Worm (Caenorhabditis elegans) whole organism, early embryonic: ENCODE results near the gene nhr-135.

Experiments
- B0310.2 ChIP-seq: sonication (generic microtip); optimal IDR thresholded peaks from 2 replicates; lab custom pipeline; 2016; ENCODE audit warnings: mild to moderate bottlenecking, missing genetic modification characterization, missing compliant biosample characterization
- F13C5.2 ChIP-seq: sonication (generic microtip); optimal IDR thresholded peaks from 2 replicates; lab custom pipeline; 2017; ENCODE audit warnings: mild to moderate bottlenecking, missing genetic modification characterization, inconsistent platforms, missing compliant biosample characterization
- aly-1 ChIP-seq: sonication (generic microtip); optimal IDR thresholded peaks from 2 replicates; lab custom pipeline; 2016; ENCODE audit warnings: missing genetic modification characterization, missing compliant biosample characterization
- ama-1 ChIP-seq: fragments of 150-350 bp; optimal IDR thresholded peaks from 2 replicates; lab custom pipeline; 2014
- ceh-13 ChIP-seq: fragments of 200-800 bp; sonication (Bioruptor generic); optimal IDR thresholded peaks from 2 replicates; lab custom pipeline; 2018; ENCODE audit warnings: mild to moderate bottlenecking, missing genetic modification characterization, missing compliant biosample characterization
- ceh-36 ChIP-seq: sonication (generic microtip); optimal IDR thresholded peaks from 2 replicates; lab custom pipeline; 2016; ENCODE audit warnings: missing genetic modification characterization, inconsistent platforms, missing compliant biosample characterization
- ets-7 ChIP-seq: sonication (generic microtip); optimal IDR thresholded peaks from 2 replicates; lab custom pipeline; 2016; ENCODE audit warnings: missing genotype, missing genetic modification characterization, missing compliant biosample characterization
- flt-1 ChIP-seq: fragments of 200-800 bp; sonication (Bioruptor generic); IDR thresholded peaks from 2 replicates; pipeline ENCODE4 v1.3.6; 2022; ENCODE audit warnings: missing genetic modification characterization, missing compliant biosample characterization
- hmbx-1 ChIP-seq: sonication (generic microtip); optimal IDR thresholded peaks from 2 replicates; lab custom pipeline; 2016; ENCODE audit warnings: mild to moderate bottlenecking, missing genetic modification characterization, missing compliant biosample characterization
- hmg-4 ChIP-seq: fragments of 200-800 bp; sonication (Bioruptor generic); optimal IDR thresholded peaks from 2 replicates; lab custom pipeline; 2018; ENCODE audit warnings: mild to moderate bottlenecking, missing genetic modification characterization, missing compliant biosample characterization
- hnd-1 ChIP-seq: sonication (generic microtip); optimal IDR thresholded peaks from 2 replicates; lab custom pipeline; 2016; ENCODE audit warnings: missing genetic modification characterization, missing compliant biosample characterization
- pes-1 ChIP-seq: fragments of 200-800 bp; sonication (Bioruptor generic); IDR thresholded peaks from 2 replicates; pipeline ENCODE4 v1.3.6; 2022; ENCODE audit warnings: missing genetic modification reagents, missing genetic modification characterization, missing compliant biosample characterization
- scrt-1 ChIP-seq: fragments of 200-800 bp; sonication (Bioruptor generic); IDR thresholded peaks from 2 replicates; pipeline ENCODE4 v1.3.6; 2022; ENCODE audit warnings: missing genetic modification characterization, missing compliant biosample characterization
- sea-1 ChIP-seq: fragments of 200-800 bp; sonication (Bioruptor generic); conservative IDR thresholded peaks from 2 replicates; pipeline ENCODE4 v1.3.6; 2022; ENCODE audit warnings: missing genetic modification characterization, missing compliant biosample characterization
- tbx-11 ChIP-seq: fragments of 200-800 bp; sonication (Bioruptor generic); IDR thresholded peaks from 2 replicates; pipeline ENCODE4 v1.3.6; 2022; ENCODE audit warnings: missing genetic modification characterization, missing compliant biosample characterization
- tbx-37 ChIP-seq: fragments of 200-800 bp; sonication (Bioruptor generic); conservative IDR thresholded peaks from 2 replicates; pipeline ENCODE4 v1.3.6; 2022; ENCODE audit warnings: missing genetic modification reagents, missing genetic modification characterization, missing compliant biosample characterization
- tra-4 ChIP-seq: sonication (generic microtip); optimal IDR thresholded peaks from 2 replicates; lab custom pipeline; 2017; ENCODE audit warnings: missing genetic modification characterization, missing compliant biosample characterization

Gene nhr-135

ce11 chrV:7112223-7112622 is 18.7 kb upstream of the nhr-135 start:
- no peak for TF ChIP-seq ceh-13 (GFP tag; lab: Kevin White, UChicago)
- TF ChIP-seq F13C5.2 (tag; lab: Kevin White, UChicago), result no peak
- no peak for TF ChIP-seq sea-1 (GFP tag; lab: Robert Waterston, UW)
- TF ChIP-seq aly-1 (tag; lab: Kevin White, UChicago), result no peak
- no peak for TF ChIP-seq tra-4 (tag; lab: Kevin White, UChicago)
- no peak for TF ChIP-seq B0310.2 (tag; lab: Kevin White, UChicago)
- TF ChIP-seq flt-1 (GFP tag; lab: Robert Waterston, UW), result no peak
- TF ChIP-seq ceh-36, result no peak
- no peak for TF ChIP-seq hmg-4
- no peak for TF ChIP-seq ets-7 (tag; lab: Kevin White, UChicago)
- no peak for TF ChIP-seq pes-1
- TF ChIP-seq tbx-11, result no peak
- no peak for TF ChIP-seq hnd-1 (tag; lab: Kevin White, UChicago)
- no peak for TF ChIP-seq hmbx-1
- no peak for TF ChIP-seq ama-1 (lab: Kevin White, UChicago)
- no peak for TF ChIP-seq tbx-37
- TF ChIP-seq scrt-1 (GFP tag; lab: Robert Waterston, UW), result no peak

- no peak for TF ChIP-seq sea-1 (GFP tag; lab: Robert Waterston, UW)
- no peak for TF ChIP-seq ceh-36
- TF ChIP-seq scrt-1 (GFP tag; lab: Robert Waterston, UW), result no peak
- no peak for TF ChIP-seq tra-4 (tag; lab: Kevin White, UChicago)
- no peak for TF ChIP-seq B0310.2 (tag; lab: Kevin White, UChicago)
- TF ChIP-seq ets-7 (tag; lab: Kevin White, UChicago), result no peak
Measured at ce11 chrV:7111276-7111675, 17.7 kb upstream of the nhr-135 start.

ce11 chrV:7110370-7110769 is 16.8 kb upstream of the nhr-135 start:
- TF ChIP-seq hnd-1 (tag; lab: Kevin White, UChicago) (no peak), B0310.2 (tag; lab: Kevin White, UChicago) (no peak), hmg-4 (no peak)

ce11 chrV:7106499-7107152 is 13.1 kb upstream of the nhr-135 start:
- TF ChIP-seq B0310.2 (tag; lab: Kevin White, UChicago), result no peak
- no peak for TF ChIP-seq F13C5.2 (tag; lab: Kevin White, UChicago)
- TF ChIP-seq sea-1 (GFP tag; lab: Robert Waterston, UW), result no peak
- TF ChIP-seq hnd-1 (tag; lab: Kevin White, UChicago), result no peak
- no peak for TF ChIP-seq flt-1 (GFP tag; lab: Robert Waterston, UW)
- TF ChIP-seq tbx-37, result no peak
- no peak for TF ChIP-seq hmg-4
- no peak for TF ChIP-seq hmbx-1
- TF ChIP-seq ceh-13 (GFP tag; lab: Kevin White, UChicago), result no peak

- TF ChIP-seq flt-1 (GFP tag; lab: Robert Waterston, UW), result no peak
Measured at ce11 chrV:7103247-7103646, 9.7 kb upstream of the nhr-135 start, which contains the start of gene odr-2. TSS of gene odr-2 (plus strand) at chrV:7103547.

ce11 chrV:7096811-7097210 is 3.2 kb upstream of the nhr-135 start:
- TF ChIP-seq hmbx-1 (no peak), ceh-13 (GFP tag; lab: Kevin White, UChicago) (no peak), flt-1 (GFP tag; lab: Robert Waterston, UW) (no peak), ceh-36 (no peak), ets-7 (tag; lab: Kevin White, UChicago) (no peak)

ce11 chrV:7096129-7096730 is 2.7 kb upstream of the nhr-135 start:
- TF ChIP-seq ama-1 (lab: Kevin White, UChicago) (no peak), hmg-4 (no peak), ets-7 (tag; lab: Kevin White, UChicago) (no peak), flt-1 (GFP tag; lab: Robert Waterston, UW) (no peak), pes-1 (no peak), ceh-13 (GFP tag; lab: Kevin White, UChicago) (no peak), tra-4 (tag; lab: Kevin White, UChicago) (no peak), tbx-11 (no peak), scrt-1 (GFP tag; lab: Robert Waterston, UW) (no peak), hnd-1 (tag; lab: Kevin White, UChicago) (no peak), aly-1 (tag; lab: Kevin White, UChicago) (no peak), F13C5.2 (tag; lab: Kevin White, UChicago) (no peak), tbx-37 (no peak), ceh-36 (no peak)

ce11 chrV:7095254-7095990 is 1.9 kb upstream of the nhr-135 start:
- no peak for TF ChIP-seq tbx-37
- no peak for TF ChIP-seq scrt-1 (GFP tag; lab: Robert Waterston, UW)
- no peak for TF ChIP-seq ceh-36
- no peak for TF ChIP-seq pes-1
- no peak for TF ChIP-seq flt-1 (GFP tag; lab: Robert Waterston, UW)
- no peak for TF ChIP-seq hnd-1 (tag; lab: Kevin White, UChicago)
- TF ChIP-seq tra-4 (tag; lab: Kevin White, UChicago), result no peak
- TF ChIP-seq ama-1 (lab: Kevin White, UChicago), result no peak
- TF ChIP-seq F13C5.2 (tag; lab: Kevin White, UChicago), result no peak
- TF ChIP-seq ceh-13 (GFP tag; lab: Kevin White, UChicago), result no peak
- no peak for TF ChIP-seq hmg-4
- TF ChIP-seq sea-1 (GFP tag; lab: Robert Waterston, UW), result no peak
- TF ChIP-seq aly-1 (tag; lab: Kevin White, UChicago), result no peak
- no peak for TF ChIP-seq ets-7 (tag; lab: Kevin White, UChicago)
- no peak for TF ChIP-seq B0310.2 (tag; lab: Kevin White, UChicago)
- no peak for TF ChIP-seq tbx-11
- TF ChIP-seq hmbx-1, result no peak
